Worm (Caenorhabditis elegans) whole organism, midembryonic: ENCODE data around the gene C25F9.10.

ENCODE experiments used
- T22C8.4 ChIP-seq: fragments of 200-800 bp; sonication (Bioruptor generic); IDR thresholded peaks from 2 replicates; pipeline ENCODE4 v1.3.6; 2022; ENCODE audit warnings: missing genetic modification characterization, missing compliant biosample characterization
- cog-1 ChIP-seq: sonication (generic microtip); optimal IDR thresholded peaks from 2 replicates; lab custom pipeline; 2016; ENCODE audit warnings: missing genetic modification characterization, missing compliant biosample characterization
- flt-1 ChIP-seq: fragments of 200-800 bp; sonication (Bioruptor generic); IDR thresholded peaks from 2 replicates; pipeline ENCODE4 v1.3.6; 2022; ENCODE audit warnings: missing genetic modification characterization, missing compliant biosample characterization
- klf-2 ChIP-seq: fragments of 200-800 bp; sonication (Bioruptor generic); conservative IDR thresholded peaks from 2 replicates; pipeline ENCODE4 v1.3.6; 2022; ENCODE audit warnings: missing genetic modification reagents, missing genetic modification characterization, missing compliant biosample characterization
- med-1 ChIP-seq: sonication (generic microtip); optimal IDR thresholded peaks from 2 replicates; lab custom pipeline; 2017; ENCODE audit warnings: missing genetic modification characterization, mild to moderate bottlenecking, missing compliant biosample characterization, antibody characterized with exemption, missing genetic modification reagents; ENCODE audit not compliant: insufficient read depth
- ref-1 ChIP-seq: fragments of 200-800 bp; sonication (Bioruptor generic); conservative IDR thresholded peaks from 2 replicates; pipeline ENCODE4 v1.3.6; 2022; ENCODE audit warnings: missing genetic modification reagents, missing genetic modification characterization, missing compliant biosample characterization
- tab-1 ChIP-seq: fragments of 200-800 bp; sonication (Bioruptor generic); IDR thresholded peaks from 2 replicates; pipeline ENCODE4 v1.3.6; 2022; ENCODE audit warnings: missing genetic modification characterization, missing compliant biosample characterization
- ztf-23 ChIP-seq: fragments of 200-800 bp; sonication (Bioruptor generic); IDR thresholded peaks from 2 replicates; pipeline ENCODE4 v1.3.6; 2022; ENCODE audit warnings: missing genetic modification reagents, missing genetic modification characterization, missing compliant biosample characterization
- ztf-29 ChIP-seq: fragments of 200-800 bp; sonication (Bioruptor generic); IDR thresholded peaks from 2 replicates; pipeline ENCODE4 v1.3.6; 2022; ENCODE audit warnings: missing genetic modification reagents, missing genetic modification characterization, missing compliant biosample characterization

Gene C25F9.10

DNA sequence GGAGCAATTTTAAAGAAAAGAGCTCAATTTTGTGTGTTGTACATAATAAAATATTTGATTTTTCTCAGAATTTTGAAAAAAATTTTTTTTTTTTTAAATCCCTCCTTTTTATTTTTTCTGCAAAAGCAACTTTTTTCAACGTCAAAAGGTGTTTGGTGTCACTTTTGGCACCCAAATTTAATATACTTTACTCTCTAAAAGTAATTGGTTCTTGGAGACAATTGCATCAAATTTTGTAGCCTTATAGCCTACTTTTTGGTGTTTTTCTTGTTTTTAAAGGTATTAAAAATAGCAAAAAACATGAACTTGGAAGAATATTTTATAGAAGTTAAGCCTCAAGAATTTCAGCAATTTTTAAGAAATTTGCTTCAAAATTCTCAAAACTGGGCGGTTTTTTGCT lies 24.6 kb upstream of the C25F9.10 start, which contains the start of gene srw-84:
srw-84 (plus strand) TSS at position 301 of the 400 bp plus-strand sequence.
- TF ChIP-seq T22C8.4 (GFP tag; lab: Robert Waterston, UW): no peak
- no peak for TF ChIP-seq tab-1 (GFP tag; lab: Robert Waterston, UW)

DNA sequence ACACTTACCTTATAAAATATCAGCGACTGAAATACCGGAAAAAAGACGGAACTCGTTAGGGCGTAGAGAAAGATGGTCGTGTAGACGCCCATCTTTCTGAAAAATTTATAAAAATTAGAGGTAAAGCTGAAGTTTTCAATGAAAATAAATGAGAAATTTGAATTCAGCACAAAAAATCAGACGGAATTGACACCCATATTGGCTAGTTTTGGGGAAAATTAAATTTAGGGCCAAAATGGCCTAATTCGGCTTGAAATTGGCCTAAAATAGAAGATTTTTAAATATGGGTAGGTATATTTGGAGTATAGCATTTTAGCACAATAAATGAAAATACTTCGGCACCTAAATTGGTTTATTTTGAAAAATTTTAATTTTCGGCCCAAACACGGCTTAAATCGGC lies 15.5 kb upstream of the C25F9.10 start, which contains the start of gene slcr-46.2:
slcr-46.2 (minus strand) TSS at position 101 of the 400 bp plus-strand sequence.
- no peak for TF ChIP-seq T22C8.4 (GFP tag; lab: Robert Waterston, UW)
- no peak for TF ChIP-seq klf-2 (GFP tag; lab: Robert Waterston, UW)
- TF ChIP-seq tab-1 (GFP tag; lab: Robert Waterston, UW): no peak
- no peak for TF ChIP-seq med-1 (GFP tag; lab: Kevin White, UChicago)
- TF ChIP-seq ref-1: no peak
- TF ChIP-seq ztf-29: no peak
- no peak for TF ChIP-seq flt-1 (GFP tag; lab: Robert Waterston, UW)
- TF ChIP-seq ztf-23: no peak
- no peak for TF ChIP-seq cog-1

DNA sequence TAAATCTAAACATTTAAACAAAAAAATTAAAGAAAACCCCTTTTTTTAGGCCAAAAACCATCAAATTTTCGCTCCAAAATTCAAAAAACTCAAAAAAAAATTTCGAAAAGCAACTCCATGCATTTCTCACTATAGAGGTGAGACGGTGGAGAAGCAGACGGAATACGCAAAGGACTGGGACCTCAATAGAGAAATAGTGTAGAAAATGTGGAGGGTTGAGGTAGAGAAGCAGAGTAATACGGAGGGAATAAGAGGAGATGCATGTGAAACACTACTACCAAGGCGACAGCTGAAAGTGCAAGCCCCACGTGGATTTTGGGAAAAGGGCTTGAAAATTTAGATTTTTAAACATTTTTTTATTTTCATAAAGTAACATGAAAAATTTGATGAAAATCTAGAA lies 14.3 kb upstream of the C25F9.10 start:
- TF ChIP-seq med-1 (GFP tag; lab: Kevin White, UChicago) (no peak), klf-2 (GFP tag; lab: Robert Waterston, UW) (no peak), T22C8.4 (GFP tag; lab: Robert Waterston, UW) (no peak), ref-1 (no peak), ztf-29 (no peak), flt-1 (GFP tag; lab: Robert Waterston, UW) (no peak), tab-1 (GFP tag; lab: Robert Waterston, UW) (no peak)

DNA sequence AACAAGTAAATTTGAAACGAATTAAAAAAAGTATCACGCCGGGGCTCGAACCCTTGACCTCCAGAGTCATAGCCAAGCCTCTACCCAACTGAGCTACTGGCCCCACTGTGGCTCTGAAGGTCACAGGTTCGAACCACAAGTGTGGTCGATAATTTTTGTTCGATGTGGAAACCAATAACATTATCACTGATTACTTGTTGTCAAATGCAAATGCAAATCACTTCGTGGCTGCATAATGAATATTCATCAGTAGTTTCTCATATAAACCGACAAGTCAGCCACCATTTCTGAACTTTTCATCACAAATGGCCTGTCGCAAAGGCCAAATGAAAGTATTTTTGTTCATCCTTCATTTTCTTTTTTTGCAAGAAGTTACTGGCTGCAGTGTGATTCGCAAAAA lies 10.8 kb upstream of the C25F9.10 start, which contains the start of gene C25F9.8:
C25F9.8 (plus strand) TSS at position 301 of the 400 bp plus-strand sequence.
- no peak for TF ChIP-seq klf-2 (GFP tag; lab: Robert Waterston, UW)
- no peak for TF ChIP-seq cog-1
- TF ChIP-seq ztf-29: no peak

DNA sequence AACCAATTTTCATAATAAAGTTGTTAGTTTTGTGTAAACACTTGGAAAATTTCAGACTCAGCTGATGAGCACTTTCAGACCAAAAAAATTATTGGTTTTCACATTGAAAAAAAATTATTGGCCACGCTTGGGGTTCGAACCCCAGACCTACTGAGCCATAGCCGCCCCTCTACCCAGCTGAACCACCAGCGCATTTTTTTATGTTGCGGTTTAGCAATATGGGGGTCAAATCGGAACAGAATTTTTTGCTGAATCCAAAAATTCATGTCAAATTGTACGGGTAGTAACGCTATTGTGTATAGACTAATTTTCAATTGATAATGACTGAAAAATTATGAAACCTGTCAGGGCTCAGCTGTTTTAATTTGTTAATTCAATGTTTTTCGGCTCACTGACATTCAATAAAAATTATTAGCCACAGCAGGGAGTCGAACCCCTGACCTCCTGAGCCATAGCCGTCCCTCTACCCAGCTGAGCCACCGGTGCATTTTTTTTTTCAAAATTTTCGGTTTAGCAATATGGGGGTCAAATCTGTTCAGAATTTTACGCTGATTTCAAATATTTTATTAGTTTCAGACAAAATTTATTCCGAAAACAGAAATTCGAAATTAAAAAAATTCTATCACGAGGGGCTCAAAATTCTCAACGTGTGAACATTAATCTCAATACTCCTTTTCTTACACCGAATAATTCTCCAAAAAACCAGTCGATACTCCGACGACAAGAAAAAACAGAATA lies 8.8 kb upstream of the C25F9.10 start:
- TF ChIP-seq klf-2 (GFP tag; lab: Robert Waterston, UW) (no peak), ref-1 (no peak), flt-1 (GFP tag; lab: Robert Waterston, UW) (no peak), med-1 (GFP tag; lab: Kevin White, UChicago) (no peak), ztf-23 (no peak)

DNA sequence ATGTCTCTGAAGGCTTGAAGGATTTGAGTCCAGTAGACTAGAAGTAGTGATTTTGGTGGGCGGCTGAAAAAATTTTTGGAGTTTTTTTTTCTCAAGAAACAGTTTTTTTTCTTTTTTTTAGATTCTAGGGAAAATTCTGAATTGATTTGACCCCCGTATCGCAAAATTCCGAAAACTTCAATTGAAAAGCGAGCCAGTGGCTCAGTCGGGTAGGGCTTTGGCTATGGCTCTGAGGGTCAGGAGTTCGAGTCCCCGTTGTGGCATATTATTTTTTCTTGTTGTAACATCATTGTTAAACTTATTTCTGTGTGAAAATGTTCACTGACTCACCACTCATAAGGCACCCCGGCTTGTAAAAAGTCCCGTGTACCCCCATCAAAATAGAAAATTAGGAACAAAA lies 7.1 kb upstream of the C25F9.10 start:
- TF ChIP-seq klf-2 (GFP tag; lab: Robert Waterston, UW) (no peak), med-1 (GFP tag; lab: Kevin White, UChicago) (no peak), ztf-29 (no peak), ztf-23 (no peak), tab-1 (GFP tag; lab: Robert Waterston, UW) (no peak), ref-1 (no peak), flt-1 (GFP tag; lab: Robert Waterston, UW) (no peak)

DNA sequence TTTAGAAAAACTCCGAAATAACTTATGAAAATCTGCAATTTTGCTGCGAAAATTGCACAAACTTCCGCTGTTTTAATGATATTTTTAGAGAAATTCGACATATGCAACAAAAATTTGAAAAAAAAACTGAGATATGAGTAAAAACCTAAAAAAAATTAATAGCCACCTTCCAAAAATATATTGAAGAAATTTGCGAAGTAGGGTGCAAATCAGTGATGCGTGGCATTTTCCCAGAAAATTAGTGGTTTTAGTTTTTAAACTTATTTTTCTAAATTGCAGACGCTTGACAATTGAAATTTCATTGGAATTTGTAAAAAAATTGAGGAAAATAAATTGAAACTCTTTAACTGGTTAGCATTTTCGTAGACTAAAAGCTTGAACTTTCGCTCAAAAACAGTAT lies 6.6 kb upstream of the C25F9.10 start, which contains the start of gene C25F9.13:
C25F9.13 (minus strand) TSS at position 101 of the 400 bp plus-strand sequence.
- TF ChIP-seq cog-1: no peak
- no peak for TF ChIP-seq T22C8.4 (GFP tag; lab: Robert Waterston, UW)
- TF ChIP-seq med-1 (GFP tag; lab: Kevin White, UChicago): no peak
- no peak for TF ChIP-seq tab-1 (GFP tag; lab: Robert Waterston, UW)
- TF ChIP-seq ztf-29: no peak
- no peak for TF ChIP-seq flt-1 (GFP tag; lab: Robert Waterston, UW)
- no peak for TF ChIP-seq ztf-23
- TF ChIP-seq klf-2 (GFP tag; lab: Robert Waterston, UW): no peak

DNA sequence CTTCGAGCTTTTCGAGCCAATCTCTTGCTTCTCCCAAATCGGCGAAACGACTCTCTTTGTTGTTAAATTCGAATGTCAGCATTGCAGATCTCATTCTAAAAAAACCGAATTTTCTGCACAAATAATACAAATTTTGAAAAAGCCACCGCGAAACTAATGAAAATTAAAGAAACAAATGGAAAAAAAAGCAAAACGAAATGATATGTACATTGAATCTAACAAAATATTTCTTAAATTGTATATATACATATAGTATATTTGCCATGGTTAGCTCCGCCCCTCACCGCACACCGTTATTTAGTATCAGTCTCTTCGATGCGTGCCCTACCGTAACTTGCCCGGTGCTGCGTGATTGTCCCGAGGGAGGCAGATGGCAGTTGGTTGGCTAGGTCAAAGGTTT lies 4.9 kb upstream of the C25F9.10 start, which contains the start of gene srw-86:
srw-86 (minus strand) TSS at position 101 of the 400 bp plus-strand sequence.
- no peak for TF ChIP-seq flt-1 (GFP tag; lab: Robert Waterston, UW)
- no peak for TF ChIP-seq T22C8.4 (GFP tag; lab: Robert Waterston, UW)
- no peak for TF ChIP-seq med-1 (GFP tag; lab: Kevin White, UChicago)
- TF ChIP-seq ztf-23: no peak

DNA sequence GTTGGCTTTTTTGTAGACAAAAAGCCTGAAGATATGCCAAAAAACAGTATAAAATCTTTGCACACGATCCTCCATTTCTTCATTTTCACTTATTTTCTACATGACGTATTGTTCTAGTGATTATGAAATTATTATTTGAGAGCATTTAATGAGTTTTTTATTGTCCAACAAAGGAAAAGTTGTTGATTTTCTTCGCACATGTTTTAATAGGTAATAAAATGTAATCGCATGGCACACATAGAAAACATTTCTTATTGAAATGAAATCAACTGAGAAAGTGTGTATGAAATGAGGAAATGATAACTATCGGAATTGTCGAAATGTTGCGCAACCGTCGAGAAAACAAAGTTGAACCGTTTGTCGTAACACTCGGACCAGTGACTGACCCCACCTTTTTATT lies 4.1 kb upstream of the C25F9.10 start:
- no peak for TF ChIP-seq cog-1
- no peak for TF ChIP-seq tab-1 (GFP tag; lab: Robert Waterston, UW)
- TF ChIP-seq med-1 (GFP tag; lab: Kevin White, UChicago): no peak
- TF ChIP-seq klf-2 (GFP tag; lab: Robert Waterston, UW): no peak
- TF ChIP-seq T22C8.4 (GFP tag; lab: Robert Waterston, UW): no peak
- TF ChIP-seq ztf-23: no peak

DNA sequence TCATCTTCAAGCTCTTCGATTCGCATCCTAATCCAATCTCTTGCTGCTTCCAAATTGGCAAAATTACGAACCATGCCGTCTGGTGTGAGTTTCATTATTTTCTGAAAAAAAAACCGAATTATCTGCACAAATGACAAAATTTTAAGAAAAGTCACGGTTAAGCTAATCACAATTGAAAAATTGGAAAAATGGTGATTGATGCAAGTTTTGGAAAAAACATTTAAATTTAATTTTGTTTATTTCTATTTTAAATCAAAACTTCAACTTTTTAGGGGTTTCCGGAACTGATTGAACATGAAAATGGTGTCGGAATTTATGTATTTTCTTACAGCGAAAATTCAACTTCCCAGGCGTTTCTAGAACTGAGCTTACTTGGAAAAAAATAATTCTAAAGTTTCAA lies 2.7 kb upstream of the C25F9.10 start, which contains the start of gene C25F9.12:
C25F9.12 (minus strand) TSS at position 101 of the 400 bp plus-strand sequence.
- no peak for TF ChIP-seq ztf-23

DNA sequence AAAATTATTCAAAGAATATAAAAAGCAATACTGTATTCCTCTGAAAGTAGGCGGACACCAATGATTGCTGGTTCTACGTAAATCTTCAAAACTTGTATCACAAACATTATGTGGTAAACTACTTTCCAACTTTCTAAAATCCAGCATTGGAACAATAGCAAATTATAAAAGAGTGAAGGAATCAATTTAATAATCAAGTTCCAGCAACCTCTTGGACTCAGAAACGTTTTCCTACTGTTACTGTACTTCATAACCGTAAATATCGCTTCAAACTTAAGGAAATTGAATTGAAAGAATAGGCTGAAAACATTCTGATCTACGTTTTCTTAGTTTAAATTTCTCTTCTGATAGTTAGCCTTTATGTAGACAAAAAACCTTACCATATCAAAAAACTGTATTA lies 1.9 kb upstream of the C25F9.10 start:
- TF ChIP-seq flt-1 (GFP tag; lab: Robert Waterston, UW) (no peak), ref-1 (no peak), ztf-23 (no peak), cog-1 (no peak), ztf-29 (no peak), klf-2 (GFP tag; lab: Robert Waterston, UW) (no peak), tab-1 (GFP tag; lab: Robert Waterston, UW) (no peak), med-1 (GFP tag; lab: Kevin White, UChicago) (no peak), T22C8.4 (GFP tag; lab: Robert Waterston, UW) (no peak)
